In genomic region chrIV:15901123-15901522, ce11 we compare ENCODE assay signal across 1 worm cellular context.
TF ChIP-seq lines count a peak whose summit lies in the region.

TSS of gene Y105C5B.5 (minus strand) at chrIV:15901225.

TF ChIP-seq in whole organism, L1 larva, 84 proteins besides CTCF, POLR2A, EP300 and RAD21 (continued from another document):
- TF ChIP-seq fkh-10 (GFP tag; optimal IDR thresholded peaks at IDR 0.05; lab: Kevin White, UChicago): no peak
- TF ChIP-seq lsy-2 (tag; optimal IDR thresholded peaks at IDR 0.05; lab: Kevin White, UChicago): peak; percentile 6 to 46
- TF ChIP-seq efl-1 (optimal IDR thresholded peaks at IDR 0.05; lab: Kevin White, UChicago): peak in 1 of 2 experiments; percentile 2
- no peak for TF ChIP-seq efl-1 (GFP tag; optimal IDR thresholded peaks at IDR 0.05 in 1 of 2; lab: Kevin White, UChicago)
- TF ChIP-seq nhr-28 (tag; optimal IDR thresholded peaks at IDR 0.05; lab: Kevin White, UChicago): no peak
- TF ChIP-seq tlp-1 (tag; optimal IDR thresholded peaks at IDR 0.05; lab: Kevin White, UChicago): no peak
- TF ChIP-seq nhr-71 (tag; optimal IDR thresholded peaks at IDR 0.05; lab: Kevin White, UChicago): peak; percentile 69
- TF ChIP-seq efl-3 (GFP tag; optimal IDR thresholded peaks at IDR 0.05; lab: Kevin White, UChicago): no peak
- peak; percentile 87 for TF ChIP-seq nhr-85 (tag; lab: Kevin White, UChicago)
- TF ChIP-seq nhr-19 (GFP tag; conservative IDR thresholded peaks at IDR 0.05; lab: Robert Waterston, UW): 0 out of 2 replicates have a peak, but pooled peaks have one; percentile 27
- peak; percentile 91 for TF ChIP-seq nhr-20 (tag; optimal IDR thresholded peaks at IDR 0.05; lab: Kevin White, UChicago)
- TF ChIP-seq Y116A8C.19 (tag; optimal IDR thresholded peaks at IDR 0.05; lab: Kevin White, UChicago; ENCODE audit: borderline replicate concordance): no peak
- TF ChIP-seq lin-35 (GFP tag; optimal IDR thresholded peaks at IDR 0.05; lab: Kevin White, UChicago): peak in 1 of 2 experiments; percentile 59
TF ChIP-seq in whole organism, L1 larva: peak in this region for 14.
